Worm (Caenorhabditis elegans) whole organism, L4 larva: Measurements from ENCODE around the gene vha-18.

Experiments
- D1046.2 ChIP-seq: fragments of 200-800 bp; sonication (Bioruptor generic); IDR thresholded peaks from 2 replicates; pipeline ENCODE4 v1.3.6; 2022; ENCODE audit warnings: missing genetic modification characterization, missing compliant biosample characterization
- F26F4.8 ChIP-seq: fragments of 200-800 bp; sonication (Bioruptor generic); conservative IDR thresholded peaks from 2 replicates; pipeline ENCODE4 v1.3.6; 2022; ENCODE audit warnings: missing genetic modification characterization, missing compliant biosample characterization
- F44E2.7 ChIP-seq: fragments of 200-800 bp; sonication (Bioruptor generic); IDR thresholded peaks from 2 replicates; pipeline ENCODE4 v2.1.2; 2022; ENCODE audit warnings: missing genetic modification characterization, missing compliant biosample characterization
- F49E8.2 ChIP-seq: sonication (generic microtip); optimal IDR thresholded peaks from 2 replicates; lab custom pipeline; 2016; ENCODE audit warnings: missing compliant biosample characterization, mild to moderate bottlenecking, missing genetic modification characterization, borderline replicate concordance
- T20F7.1 ChIP-seq: fragments of 200-800 bp; sonication (Bioruptor generic); optimal IDR thresholded peaks from 2 replicates; lab custom pipeline; 2018; ENCODE audit warnings: mild to moderate bottlenecking, missing genetic modification characterization, missing compliant biosample characterization
- Y48G9A.11 ChIP-seq: fragments of 200-800 bp; sonication (Bioruptor generic); IDR thresholded peaks from 2 replicates; pipeline ENCODE4 v1.3.6; 2022; ENCODE audit warnings: missing genetic modification reagents, missing genetic modification characterization, missing compliant biosample characterization
- ZK337.2 ChIP-seq: fragments of 200-800 bp; sonication (Bioruptor generic); IDR thresholded peaks from 2 replicates; pipeline ENCODE4 v1.3.6; 2022; ENCODE audit warnings: missing genetic modification reagents, missing genetic modification characterization, missing compliant biosample characterization
- aha-1 ChIP-seq: fragments of 150-350 bp; peaks from one replicate; lab custom pipeline; 2014; ENCODE audit warnings: missing biosample characterization, missing genetic modification characterization
- aly-2 ChIP-seq: sonication (generic microtip); optimal IDR thresholded peaks from 2 replicates; lab custom pipeline; 2018; ENCODE audit warnings: missing biosample characterization, missing genetic modification characterization
- ama-1 ChIP-seq: fragments of 150-350 bp; optimal IDR thresholded peaks from 2 replicates; lab custom pipeline; 2014; ENCODE audit warnings: inconsistent platforms, mixed read lengths
- ceh-28 ChIP-seq: fragments of 150-350 bp; optimal IDR thresholded peaks from 2 replicates; lab custom pipeline; 2014; ENCODE audit warnings: missing biosample characterization, missing genetic modification reagents, missing genetic modification characterization
- ceh-44 ChIP-seq: fragments of 200-800 bp; sonication (Bioruptor generic); IDR thresholded peaks from 2 replicates; pipeline ENCODE4 v1.3.6; 2022; ENCODE audit warnings: missing genetic modification reagents, missing genetic modification characterization, missing compliant biosample characterization
- ces-1 ChIP-seq: fragments of 150-350 bp; sonication (generic microtip); optimal IDR thresholded peaks from 4 replicates; lab custom pipeline; 2014; ENCODE audit warnings: missing biosample characterization, missing genetic modification reagents, missing genetic modification characterization
- cey-2 ChIP-seq: sonication (generic microtip); optimal IDR thresholded peaks from 3 replicates; lab custom pipeline; 2017; ENCODE audit warnings: missing genetic modification characterization, mild to moderate bottlenecking, missing compliant biosample characterization, antibody characterized with exemption, borderline replicate concordance; ENCODE audit not compliant: insufficient read depth
- ctbp-1 ChIP-seq: fragments of 200-800 bp; sonication (Bioruptor generic); IDR thresholded peaks from 2 replicates; pipeline ENCODE4 v1.3.6; 2022; ENCODE audit warnings: missing genetic modification reagents, missing genetic modification characterization, missing compliant biosample characterization
- dmd-6 ChIP-seq: fragments of 200-800 bp; sonication (Bioruptor generic); IDR thresholded peaks from 2 replicates; pipeline ENCODE4 v1.3.6; 2022; ENCODE audit warnings: missing genetic modification reagents, missing genetic modification characterization, missing compliant biosample characterization
- dmd-8 ChIP-seq: fragments of 200-800 bp; sonication (Bioruptor generic); IDR thresholded peaks from 2 replicates; pipeline ENCODE4 v1.3.6; 2022; ENCODE audit warnings: missing genetic modification characterization, missing compliant biosample characterization
- duxl-1 ChIP-seq: sonication (generic microtip); optimal IDR thresholded peaks from 2 replicates; lab custom pipeline; 2016; ENCODE audit warnings: mild to moderate bottlenecking, missing genetic modification characterization, moderate library complexity, missing compliant biosample characterization; ENCODE audit not compliant: poor library complexity
- dve-1 ChIP-seq: sonication (generic microtip); optimal IDR thresholded peaks from 2 replicates; lab custom pipeline; 2017; ENCODE audit warnings: antibody characterized with exemption, mild to moderate bottlenecking, missing genetic modification characterization, missing compliant biosample characterization; ENCODE audit not compliant: insufficient read depth
- fkh-10 ChIP-seq: fragments of 150-350 bp; optimal IDR thresholded peaks from 2 replicates; lab custom pipeline; 2014; ENCODE audit warnings: missing biosample characterization, missing genetic modification reagents, missing genetic modification characterization
- hmg-1.1 ChIP-seq: fragments of 200-800 bp; sonication (Bioruptor generic); IDR thresholded peaks from 2 replicates; pipeline ENCODE4 v1.3.6; 2022; ENCODE audit warnings: missing genetic modification reagents, missing genetic modification characterization, missing compliant biosample characterization
- jun-1 ChIP-seq: fragments of 150-350 bp; optimal IDR thresholded peaks from 2 replicates; lab custom pipeline; 2014; ENCODE audit warnings: missing biosample characterization, missing genetic modification reagents, missing genetic modification characterization
- lim-7 ChIP-seq: fragments of 200-800 bp; sonication (Bioruptor generic); IDR thresholded peaks from 2 replicates; pipeline ENCODE4 v1.3.6; 2022; ENCODE audit warnings: missing genetic modification characterization, missing compliant biosample characterization
- lin-15B ChIP-seq: fragments of 150-350 bp; sonication (generic microtip); optimal IDR thresholded peaks from 3 replicates; lab custom pipeline; 2014; ENCODE audit warnings: missing biosample characterization, missing genetic modification characterization
- lin-29 ChIP-seq: fragments of 200-800 bp; sonication (Bioruptor generic); IDR thresholded peaks from 2 replicates; pipeline ENCODE4 v1.3.6; 2022; ENCODE audit warnings: missing genetic modification reagents, missing genetic modification characterization, missing compliant biosample characterization
- lir-3 ChIP-seq: sonication (generic microtip); optimal IDR thresholded peaks from 2 replicates; lab custom pipeline; 2016; ENCODE audit warnings: mild to moderate bottlenecking, missing genetic modification characterization, missing compliant biosample characterization
- lsy-2 ChIP-seq, 2 experiments: fragments of 150-350 bp in 1 of 2; sonication (generic microtip) in 1 of 2; optimal IDR thresholded peaks; 2 replicates each; lab custom pipeline; 2014 to 2017; ENCODE audit warnings: missing biosample characterization in 2 of 2, missing genetic modification characterization in 2 of 2
- madf-5 ChIP-seq, 2 experiments: fragments of 200-800 bp; sonication (Bioruptor generic); IDR thresholded peaks; 2 replicates each; pipeline ENCODE4 v1.3.6; 2022; ENCODE audit warnings: missing compliant biosample characterization in 2 of 2, missing genetic modification characterization in 2 of 2
- madf-9 ChIP-seq: fragments of 200-800 bp; sonication (Bioruptor generic); conservative IDR thresholded peaks from 2 replicates; pipeline ENCODE4 v1.3.6; 2022; ENCODE audit warnings: missing genetic modification reagents, missing genetic modification characterization, missing compliant biosample characterization
- mes-2 ChIP-seq: sonication (generic microtip); optimal IDR thresholded peaks from 2 replicates; lab custom pipeline; 2016; ENCODE audit warnings: missing genotype, mild to moderate bottlenecking, missing genetic modification characterization, missing compliant biosample characterization; ENCODE audit not compliant: poor library complexity, severe bottlenecking
- nhr-25 ChIP-seq: sonication (generic microtip); optimal IDR thresholded peaks from 2 replicates; lab custom pipeline; 2017; ENCODE audit warnings: missing genetic modification characterization, mild to moderate bottlenecking, missing compliant biosample characterization, antibody characterized with exemption, moderate library complexity, borderline replicate concordance; ENCODE audit not compliant: insufficient read depth
- nhr-28 ChIP-seq: fragments of 150-350 bp; optimal IDR thresholded peaks from 2 replicates; lab custom pipeline; 2014; ENCODE audit warnings: missing biosample characterization, missing genetic modification characterization
- nhr-41 ChIP-seq: fragments of 200-800 bp; sonication (Bioruptor generic); IDR thresholded peaks from 2 replicates; pipeline ENCODE4 v1.3.6; 2022; ENCODE audit warnings: missing genetic modification reagents, missing genetic modification characterization, missing compliant biosample characterization
- php-3 ChIP-seq: fragments of 200-800 bp; sonication (Bioruptor generic); IDR thresholded peaks from 2 replicates; pipeline ENCODE4 v1.3.6; 2022; ENCODE audit warnings: missing genetic modification reagents, missing genetic modification characterization, missing compliant biosample characterization
- rbr-2 ChIP-seq: sonication (generic microtip); optimal IDR thresholded peaks from 2 replicates; lab custom pipeline; 2016; ENCODE audit warnings: missing genotype, missing genetic modification characterization, missing compliant biosample characterization
- snpc-1.2 ChIP-seq: fragments of 200-800 bp; sonication (Bioruptor generic); IDR thresholded peaks from 2 replicates; pipeline ENCODE4 v1.3.6; 2022; ENCODE audit warnings: missing genetic modification reagents, missing genetic modification characterization, missing compliant biosample characterization
- snpc-4 ChIP-seq: fragments of 150-350 bp; optimal IDR thresholded peaks from 2 replicates; lab custom pipeline; 2014; ENCODE audit warnings: missing biosample characterization, missing genetic modification characterization
- spr-3 ChIP-seq: fragments of 200-800 bp; sonication (Bioruptor generic); optimal IDR thresholded peaks from 2 replicates; lab custom pipeline; 2018; ENCODE audit warnings: mild to moderate bottlenecking, missing genetic modification characterization, missing compliant biosample characterization
- tag-97 ChIP-seq: fragments of 200-800 bp; sonication (Bioruptor generic); IDR thresholded peaks from 2 replicates; pipeline ENCODE4 v1.3.6; 2022; ENCODE audit warnings: missing genetic modification characterization, missing compliant biosample characterization
- tra-1 ChIP-seq: fragments of 200-800 bp; sonication (Bioruptor generic); IDR thresholded peaks from 2 replicates; pipeline ENCODE4 v1.3.6; 2022; ENCODE audit warnings: missing genetic modification reagents, missing genetic modification characterization, missing compliant biosample characterization
- unc-130 ChIP-seq: sonication (generic microtip); optimal IDR thresholded peaks from 2 replicates; lab custom pipeline; 2016; ENCODE audit warnings: missing genetic modification reagents, missing genetic modification characterization, missing compliant biosample characterization
- unc-39 ChIP-seq: sonication (generic microtip); optimal IDR thresholded peaks from 2 replicates; lab custom pipeline; 2017; ENCODE audit warnings: missing biosample characterization, missing genetic modification characterization
- vab-7 ChIP-seq: fragments of 200-800 bp; sonication (Bioruptor generic); IDR thresholded peaks from 2 replicates; pipeline ENCODE4 v1.3.6; 2022; ENCODE audit warnings: missing genetic modification reagents, missing genetic modification characterization, missing compliant biosample characterization
- zag-1 ChIP-seq: fragments of 150-350 bp; optimal IDR thresholded peaks from 2 replicates; lab custom pipeline; 2014; ENCODE audit warnings: missing biosample characterization, missing genetic modification characterization
- zfp-3 ChIP-seq: fragments of 200-800 bp; sonication (Bioruptor generic); conservative IDR thresholded peaks from 2 replicates; pipeline ENCODE4 v1.3.6; 2022; ENCODE audit warnings: missing genetic modification reagents, missing genetic modification characterization, missing compliant biosample characterization
- ztf-11 ChIP-seq: fragments of 150-350 bp; optimal IDR thresholded peaks from 2 replicates; lab custom pipeline; 2014; ENCODE audit warnings: missing biosample characterization, missing genetic modification characterization
- ztf-7 ChIP-seq: fragments of 150-350 bp; optimal IDR thresholded peaks from 2 replicates; lab custom pipeline; 2014; ENCODE audit warnings: missing biosample characterization, missing genetic modification characterization

The vha-18 gene

ce11 chrV:8406911-8407310, 6.4 kb downstream of the vha-18 start (continued):
- TF ChIP-seq ama-1 (lab: Kevin White, UChicago) (no peak), cey-2 (tag; lab: Kevin White, UChicago) (peak; percentile 78), vab-7 (no peak), madf-9 (GFP tag; lab: Robert Waterston, UW) (no peak), mes-2 (tag; lab: Kevin White, UChicago) (no peak), lsy-2 (tag; optimal IDR thresholded peaks at IDR 0.05; lab: Kevin White, UChicago) (no peak), Y48G9A.11 (GFP tag; lab: Robert Waterston, UW) (no peak), F49E8.2 (no peak), php-3 (GFP tag; lab: Robert Waterston, UW) (no peak), D1046.2 (GFP tag; lab: Robert Waterston, UW) (no peak), madf-5 (GFP tag; IDR thresholded peaks at IDR 0.05; lab: Robert Waterston, UW) (no peak), unc-39 (tag; lab: Kevin White, UChicago) (no peak), dmd-8 (GFP tag; lab: Robert Waterston, UW) (no peak), jun-1 (no peak), lim-7 (no peak), nhr-25 (tag; lab: Kevin White, UChicago) (no peak), F44E2.7 (no peak), tag-97 (GFP tag; lab: Robert Waterston, UW) (no peak), ctbp-1 (GFP tag; lab: Robert Waterston, UW) (no peak), unc-130 (no peak), dmd-6 (no peak)

- TF ChIP-seq F26F4.8 (GFP tag; lab: Robert Waterston, UW) (no peak), lir-3 (tag; lab: Kevin White, UChicago) (no peak), rbr-2 (tag; lab: Kevin White, UChicago) (no peak), ztf-7 (tag; lab: Kevin White, UChicago) (no peak), dmd-8 (GFP tag; lab: Robert Waterston, UW) (no peak), snpc-1.2 (GFP tag; lab: Robert Waterston, UW) (no peak)
Observed at ce11 chrV:8406155-8406554, 7.1 kb downstream of the vha-18 start.

- no peak for TF ChIP-seq lin-15B
- TF ChIP-seq zfp-3 (GFP tag; lab: Robert Waterston, UW): no peak
- no peak for TF ChIP-seq madf-9 (GFP tag; lab: Robert Waterston, UW)
- TF ChIP-seq snpc-4 (tag; lab: Kevin White, UChicago): no peak
- no peak for TF ChIP-seq ces-1 (GFP tag; lab: Kevin White, UChicago)
- TF ChIP-seq dve-1 (tag; lab: Kevin White, UChicago): no peak
- no peak for TF ChIP-seq tra-1 (GFP tag; lab: Robert Waterston, UW)
- 0 out of 2 replicates have a peak, but pooled peaks have one; percentile 12 for TF ChIP-seq hmg-1.1 (GFP tag; lab: Robert Waterston, UW)
- TF ChIP-seq ceh-28 (tag; lab: Kevin White, UChicago): no peak
- no peak for TF ChIP-seq aly-2
- TF ChIP-seq madf-5 (GFP tag; IDR thresholded peaks at IDR 0.05; lab: Robert Waterston, UW): no peak
- no peak for TF ChIP-seq vab-7
- peak; percentile 35 for TF ChIP-seq nhr-28 (tag; lab: Kevin White, UChicago)
- no peak for TF ChIP-seq lim-7
- no peak for TF ChIP-seq spr-3 (GFP tag; lab: Kevin White, UChicago)
- no peak for TF ChIP-seq nhr-41 (GFP tag; lab: Robert Waterston, UW)
- no peak for TF ChIP-seq lin-29
- no peak for TF ChIP-seq ceh-44
- no peak for TF ChIP-seq zag-1 (tag; lab: Kevin White, UChicago)
- peak; percentile 12 for TF ChIP-seq aha-1 (tag; lab: Kevin White, UChicago)
- no peak for TF ChIP-seq fkh-10 (GFP tag; lab: Kevin White, UChicago)
- no peak for TF ChIP-seq php-3 (GFP tag; lab: Robert Waterston, UW)
- no peak for TF ChIP-seq duxl-1
- TF ChIP-seq ztf-11 (tag; lab: Kevin White, UChicago): no peak
- no peak for TF ChIP-seq ZK337.2 (GFP tag; lab: Robert Waterston, UW)
- no peak for TF ChIP-seq T20F7.1
Observed at ce11 chrV:8404339-8404738, 8.9 kb downstream of the vha-18 start.
